Fruit fly (Drosophila melanogaster): Measurements from ENCODE around the gene CG12560.

CG12560 gene

DNA sequence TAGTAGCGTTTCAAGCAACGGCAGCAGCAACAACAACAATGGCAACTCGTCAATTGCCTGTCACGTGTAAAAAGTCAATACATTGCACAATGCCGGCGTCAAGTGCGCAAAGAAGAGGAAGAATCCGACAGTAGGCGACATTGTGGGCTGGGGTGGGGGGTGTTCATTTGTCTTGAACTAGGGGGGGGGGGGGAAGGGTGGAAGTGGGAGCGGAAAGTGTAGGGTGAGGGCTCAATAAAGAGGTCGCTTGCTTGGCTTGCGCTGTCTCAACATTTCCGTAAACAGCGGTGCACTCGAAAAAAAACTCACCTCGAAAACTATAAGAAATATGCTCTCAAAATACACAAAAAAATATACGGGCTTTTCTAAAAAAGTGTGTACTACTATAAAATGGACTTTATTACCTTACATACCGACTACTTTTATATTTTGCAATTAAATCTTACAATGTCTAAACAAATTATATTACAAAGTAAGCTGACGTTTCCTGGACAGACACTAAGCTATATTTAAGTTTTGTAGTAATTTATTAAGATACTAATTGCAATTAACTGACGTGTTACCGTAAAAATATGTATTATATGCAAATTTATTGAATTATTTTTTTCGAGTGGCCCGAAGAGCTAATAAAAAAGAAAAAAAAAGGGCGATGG is 43.3 kb downstream of the CG12560 start:
- TF ChIP-seq CTCF (optimal IDR thresholded peaks at IDR 0.05) (no peak), CG8478 (optimal IDR thresholded peaks at IDR 0.05) (no peak)

DNA sequence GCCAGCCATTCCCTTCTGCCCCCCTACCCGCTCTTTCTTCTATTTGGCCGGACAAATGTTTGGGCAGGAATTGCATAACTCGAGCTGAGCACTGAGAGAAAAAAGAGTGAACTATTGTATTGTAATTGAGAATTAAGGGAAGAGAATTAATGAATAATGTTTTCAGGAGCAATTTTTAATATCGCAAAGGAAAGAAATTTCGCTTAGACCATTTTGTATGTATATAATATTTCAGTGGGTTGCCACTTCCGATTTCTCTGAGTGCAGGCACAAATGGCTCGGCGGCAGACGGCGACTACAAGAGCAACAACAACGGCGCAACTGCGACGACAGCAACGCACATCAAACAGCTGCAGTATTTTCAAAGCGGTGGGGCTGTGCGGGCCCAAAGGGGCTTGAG is 44.7 kb downstream of the CG12560 start:
- TF ChIP-seq CG8478 (optimal IDR thresholded peaks at IDR 0.05) (no peak), CTCF (optimal IDR thresholded peaks at IDR 0.05) (no peak)

DNA sequence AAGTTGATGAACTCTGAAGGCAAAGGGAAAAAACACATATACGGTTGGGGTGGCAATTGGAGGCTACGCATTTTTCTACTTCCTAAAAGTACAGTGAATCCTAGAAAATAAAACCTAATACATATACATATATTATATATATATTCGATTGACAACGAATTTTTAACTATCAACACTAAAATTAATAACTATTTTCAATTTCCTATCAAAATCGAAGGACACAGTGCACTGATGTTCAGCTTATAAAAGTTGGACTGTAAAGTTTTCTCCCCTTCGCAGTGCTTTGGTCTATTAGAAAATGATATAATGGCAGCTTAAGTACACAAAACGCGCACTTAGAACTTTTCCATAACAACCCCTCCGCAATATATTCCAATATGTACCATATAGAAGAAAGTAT is 46.4 kb downstream of the CG12560 start:
- TF ChIP-seq CTCF (optimal IDR thresholded peaks at IDR 0.05) (no peak), CG8478 (optimal IDR thresholded peaks at IDR 0.05) (no peak)

DNA sequence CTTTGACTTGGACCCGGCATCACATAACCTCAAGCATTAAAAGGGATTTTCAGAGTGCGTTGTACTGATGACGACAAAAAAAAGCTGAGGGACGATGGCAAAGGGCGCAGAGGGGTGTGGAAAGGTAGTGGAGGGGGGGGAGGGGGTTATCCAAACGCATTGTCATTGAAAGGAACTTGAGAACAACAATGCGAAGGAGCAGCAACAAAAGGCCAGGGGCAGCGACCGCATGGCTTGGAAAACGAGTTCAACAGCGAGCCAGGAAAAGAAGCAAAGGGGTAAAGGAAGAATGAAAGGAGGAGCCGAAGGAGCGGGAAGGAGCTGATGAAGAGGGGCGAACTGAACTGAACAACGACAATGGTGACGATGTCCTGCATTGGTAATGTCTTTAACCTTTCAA is 47.0 kb downstream of the CG12560 start:
- TF ChIP-seq CG8478 (optimal IDR thresholded peaks at IDR 0.05) = no peak
- no peak for TF ChIP-seq CTCF (optimal IDR thresholded peaks at IDR 0.05)

DNA sequence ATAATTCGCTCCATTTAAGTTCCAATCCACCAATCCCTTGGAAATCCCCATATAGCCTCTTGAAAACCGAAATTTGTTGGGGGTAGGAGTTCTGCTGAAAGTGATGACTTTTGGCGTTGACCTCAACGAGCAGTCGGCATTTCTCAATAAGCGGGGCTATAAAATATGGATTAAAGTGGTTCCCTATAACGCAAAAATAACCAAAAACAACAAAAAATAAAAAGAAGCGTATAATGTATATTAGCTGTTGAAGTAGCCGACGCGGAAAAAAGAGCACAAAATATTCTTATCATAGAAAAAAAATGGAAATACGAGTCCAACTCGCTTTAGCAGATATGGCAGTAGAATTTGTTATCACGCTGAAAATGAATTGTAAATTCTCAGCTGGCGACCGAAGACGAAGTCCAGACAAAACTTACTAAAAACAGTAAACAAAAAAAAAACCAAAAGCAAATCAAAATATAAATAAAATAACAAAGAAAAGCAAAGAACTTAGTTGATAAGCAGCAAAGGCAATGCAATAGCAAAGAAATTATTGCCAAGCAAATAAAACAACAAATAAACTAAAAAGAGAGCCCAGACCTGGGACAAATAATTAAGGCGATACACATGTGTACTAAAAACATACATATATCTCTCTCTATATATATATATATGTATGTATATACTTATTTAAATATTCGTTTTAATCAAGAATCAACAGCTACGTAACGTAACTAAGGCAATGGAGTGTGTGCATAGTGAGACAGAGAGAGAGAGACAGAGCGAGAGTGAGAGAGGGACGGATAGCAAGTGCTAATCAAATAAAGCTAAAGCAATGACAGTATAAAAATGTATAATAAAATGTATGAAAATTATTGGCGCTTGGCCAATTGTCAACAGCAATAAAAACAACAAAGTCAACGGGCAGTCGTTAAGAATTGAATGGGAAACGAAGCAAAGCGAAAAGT is 48.4 kb downstream of the CG12560 start:
- no peak for TF ChIP-seq CTCF (optimal IDR thresholded peaks at IDR 0.05)
- TF ChIP-seq CG8478 (optimal IDR thresholded peaks at IDR 0.05) = no peak

Measured in S2 (cell line).